Fruit fly (Drosophila melanogaster): ENCODE measurements around the gene CG3213.

CG3213 gene

dm6 chr2L:3559647-3560046 is 40.2 kb upstream of the CG3213 start (continued):
- TF ChIP-seq ase (GFP tag; IDR thresholded peaks at IDR 0.05) (no peak), unc-4 (GFP tag; IDR thresholded peaks at IDR 0.05; ENCODE audit: partially characterized antibody) (no peak), CG3407 (GFP tag; optimal IDR thresholded peaks at IDR 0.05) (no peak), CG10979 (tag; optimal IDR thresholded peaks at IDR 0.05) (no peak), chn (GFP tag; optimal IDR thresholded peaks at IDR 0.05) (no peak), Gug (GFP tag; IDR thresholded peaks at IDR 0.05) (no peak), CG7839 (tag; optimal IDR thresholded peaks at IDR 0.05) (no peak), CG6175 (GFP tag; IDR thresholded peaks at IDR 0.05) (no peak), CG42726 (GFP tag; IDR thresholded peaks at IDR 0.05; ENCODE audit: partially characterized antibody) (no peak), caup (GFP tag; optimal IDR thresholded peaks at IDR 0.05; ENCODE audit: severe bottlenecking) (no peak), Poxn (GFP tag; IDR thresholded peaks at IDR 0.05) (no peak), CG18262 (tag; optimal IDR thresholded peaks at IDR 0.05) (peak; percentile 14), CG17568 (GFP tag; optimal IDR thresholded peaks at IDR 0.05) (no peak), salm (tag; optimal IDR thresholded peaks at IDR 0.05) (no peak), so (GFP tag; IDR thresholded peaks at IDR 0.05) (0 out of 3 replicates have a peak, but pooled peaks have one; percentile 33), Rfx (GFP tag; IDR thresholded peaks at IDR 0.05) (peak; percentile 44; the same call in 1 of the 2 replicates), hb (GFP tag; IDR thresholded peaks at IDR 0.05; ENCODE audit: partially characterized antibody) (no peak), CG1603 (tag; optimal IDR thresholded peaks at IDR 0.05) (peak; percentile 9), slbo (GFP tag; IDR thresholded peaks at IDR 0.05) (no peak), prd (optimal IDR thresholded peaks at IDR 0.05) (no peak), prd (GFP tag; IDR thresholded peaks at IDR 0.05) (peak; percentile 45; the same call in 2 of the 3 replicates), CG12071 (GFP tag; optimal IDR thresholded peaks at IDR 0.05) (no peak), Dll (GFP tag; IDR thresholded peaks at IDR 0.05; ENCODE audit: partially characterized antibody) (no peak), Blimp-1 (GFP tag; optimal IDR thresholded peaks at IDR 0.05) (peak; percentile 30), dmrt99B (tag; optimal IDR thresholded peaks at IDR 0.05) (peak; percentile 2), sens (GFP tag) (peak; percentile 62), CG3838 (GFP tag; optimal IDR thresholded peaks at IDR 0.05) (no peak), CG4404 (GFP tag; IDR thresholded peaks at IDR 0.05) (no peak), Med (GFP tag) (peak; percentile 5), CG15514 (GFP tag; optimal IDR thresholded peaks at IDR 0.05) (no peak), Sin3A (optimal IDR thresholded peaks at IDR 0.05) (no peak), Hr51 (GFP tag; optimal IDR thresholded peaks at IDR 0.05) (peak in 1 of 2 experiments; percentile 21), cas (GFP tag; IDR thresholded peaks at IDR 0.05) (no peak), Nf-YB (GFP tag; optimal IDR thresholded peaks at IDR 0.05) (no peak), wdn (GFP tag; IDR thresholded peaks at IDR 0.05) (no peak), CG8765 (GFP tag; IDR thresholded peaks at IDR 0.05) (no peak), CG2678 (tag; optimal IDR thresholded peaks at IDR 0.05) (peak; percentile 23), zen2 (GFP tag; IDR thresholded peaks at IDR 0.05; ENCODE audit: partially characterized antibody) (no peak), CG18011 (GFP tag; optimal IDR thresholded peaks at IDR 0.05) (no peak), Sox102F (GFP tag; optimal IDR thresholded peaks at IDR 0.05) (peak; percentile 33), CG7556 (GFP tag; optimal IDR thresholded peaks at IDR 0.05) (no peak), CG4617 (GFP tag; optimal IDR thresholded peaks at IDR 0.05; ENCODE audit: borderline replicate concordance) (no peak), ems (GFP tag; optimal IDR thresholded peaks at IDR 0.05) (no peak), CG17359 (tag; optimal IDR thresholded peaks at IDR 0.05) (peak; percentile 1), CG34422 (GFP tag; IDR thresholded peaks at IDR 0.05) (no peak), PHDP (tag; optimal IDR thresholded peaks at IDR 0.05) (peak; percentile 45), danr (GFP tag; IDR thresholded peaks at IDR 0.05) (no peak), ERR (GFP tag; optimal IDR thresholded peaks at IDR 0.05) (no peak)

Data from whole organism, embryonic.